Fruit fly (Drosophila melanogaster): ENCODE results near the gene RagA-B.

Gene RagA-B

DNA sequence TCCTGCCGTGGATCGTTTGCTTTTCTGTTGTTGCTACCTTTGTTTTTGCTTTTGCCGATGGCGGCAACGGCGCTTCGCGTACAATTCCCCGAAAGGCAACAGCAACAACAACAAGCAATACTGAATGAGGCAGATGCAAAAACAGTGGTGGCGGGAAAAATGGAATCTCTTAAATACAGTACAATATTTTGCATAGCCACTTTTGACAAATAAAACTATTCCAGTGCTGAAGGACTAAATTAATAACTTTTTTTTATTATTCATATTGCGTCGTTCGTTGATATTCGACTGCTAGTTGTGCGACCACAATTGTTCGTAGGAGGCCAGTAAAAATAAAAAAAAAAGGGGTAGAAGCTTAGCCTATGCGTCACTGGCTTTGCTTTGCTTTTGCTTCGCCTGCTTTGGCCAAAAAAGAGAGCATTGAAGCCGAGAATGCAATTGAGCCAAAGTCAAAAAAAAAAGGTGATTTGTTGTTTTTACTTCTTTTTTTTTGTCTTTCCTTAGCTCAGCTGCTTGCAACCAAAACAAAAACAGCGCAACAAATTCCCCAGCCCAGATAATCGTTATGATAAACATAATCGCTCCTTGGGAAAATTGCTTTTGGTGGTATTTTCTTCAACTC lies 47.8 kb upstream of the RagA-B start (continued):
- TF ChIP-seq pan (optimal IDR thresholded peaks at IDR 0.05): no peak
- peak in 1 of 2 experiments; percentile 93 for TF ChIP-seq pan (GFP tag; optimal IDR thresholded peaks at IDR 0.05 in 1 of 2, IDR thresholded peaks at IDR 0.05 in 1 of 2)
- TF ChIP-seq CG1603 (tag; optimal IDR thresholded peaks at IDR 0.05): peak; percentile 83
- TF ChIP-seq CG4424 (GFP tag; optimal IDR thresholded peaks at IDR 0.05): peak; percentile 85
- TF ChIP-seq CG1233 (GFP tag; optimal IDR thresholded peaks at IDR 0.05): peak; percentile 75
- TF ChIP-seq CG2678 (tag; optimal IDR thresholded peaks at IDR 0.05): peak; percentile 87
- TF ChIP-seq CG8765 (GFP tag; IDR thresholded peaks at IDR 0.05): peak; percentile 47; the same call in 1 of the 2 replicates
- TF ChIP-seq Doc3 (GFP tag; IDR thresholded peaks at IDR 0.05; ENCODE audit: partially characterized antibody): no peak
- peak; percentile 82 for TF ChIP-seq CG6254 (GFP tag; optimal IDR thresholded peaks at IDR 0.05)
- TF ChIP-seq stwl (tag; optimal IDR thresholded peaks at IDR 0.05): no peak
- no peak for TF ChIP-seq CG17912 (GFP tag; optimal IDR thresholded peaks at IDR 0.05)
- peak; percentile 98 for TF ChIP-seq CG11696 (GFP tag; IDR thresholded peaks at IDR 0.05)
- peak in 1 of 2 experiments; percentile 68 for TF ChIP-seq Eip74EF (GFP tag; optimal IDR thresholded peaks at IDR 0.05)
- TF ChIP-seq Bgb (GFP tag; IDR thresholded peaks at IDR 0.05; ENCODE audit: partially characterized antibody): no peak
- TF ChIP-seq BEAF-32 (GFP tag; optimal IDR thresholded peaks at IDR 0.05): no peak
- TF ChIP-seq Stat92E (GFP tag; optimal IDR thresholded peaks at IDR 0.05): peak in 1 of 3 experiments; percentile 95
- peak; percentile 91 for TF ChIP-seq CG34422 (GFP tag; IDR thresholded peaks at IDR 0.05)
- TF ChIP-seq Chrac-16 (GFP tag; optimal IDR thresholded peaks at IDR 0.05): peak; percentile 82
- TF ChIP-seq CTCF (GFP tag; optimal IDR thresholded peaks at IDR 0.05): peak; percentile 40
- peak; percentile 71 for TF ChIP-seq CG11398 (GFP tag; optimal IDR thresholded peaks at IDR 0.05)
- peak; percentile 70 for TF ChIP-seq CG8281 (tag; optimal IDR thresholded peaks at IDR 0.05)
- TF ChIP-seq Atf-2 (GFP tag; optimal IDR thresholded peaks at IDR 0.05): peak; percentile 55
- no peak for TF ChIP-seq lov (optimal IDR thresholded peaks at IDR 0.05)
- peak; percentile 85 for TF ChIP-seq lov (GFP tag; IDR thresholded peaks at IDR 0.05)
- peak; percentile 86 for TF ChIP-seq CG12659 (GFP tag; optimal IDR thresholded peaks at IDR 0.05)
- peak; percentile 81 for TF ChIP-seq CG10654 (GFP tag; optimal IDR thresholded peaks at IDR 0.05)
- TF ChIP-seq zen2 (GFP tag; IDR thresholded peaks at IDR 0.05; ENCODE audit: partially characterized antibody): no peak
- peak; percentile 85 for TF ChIP-seq MBD-R2 (GFP tag; IDR thresholded peaks at IDR 0.05)
- TF ChIP-seq HLH4C (GFP tag; IDR thresholded peaks at IDR 0.05; ENCODE audit: partially characterized antibody): no peak
- peak; percentile 97 for TF ChIP-seq Med (GFP tag)
- no peak for TF ChIP-seq br (optimal IDR thresholded peaks at IDR 0.05)
- TF ChIP-seq p53 (GFP tag; optimal IDR thresholded peaks at IDR 0.05): peak; percentile 18
- TF ChIP-seq CG9437 (GFP tag; optimal IDR thresholded peaks at IDR 0.05): peak; percentile 69
- TF ChIP-seq CG7372 (GFP tag; IDR thresholded peaks at IDR 0.05): peak; percentile 88
- peak; percentile 76 for TF ChIP-seq CG12299 (tag; optimal IDR thresholded peaks at IDR 0.05)
- TF ChIP-seq CG2875 (GFP tag; optimal IDR thresholded peaks at IDR 0.05): peak; percentile 78
- peak; percentile 83 for TF ChIP-seq sens-2 (GFP tag; IDR thresholded peaks at IDR 0.05)
- TF ChIP-seq CG15011 (GFP tag; optimal IDR thresholded peaks at IDR 0.05): peak; percentile 76
- TF ChIP-seq Sin3A (optimal IDR thresholded peaks at IDR 0.05): no peak
- peak; percentile 66 for TF ChIP-seq CG9609 (GFP tag; optimal IDR thresholded peaks at IDR 0.05)
- peak; percentile 74 for TF ChIP-seq Taf1 (GFP tag; IDR thresholded peaks at IDR 0.05)
- TF ChIP-seq ase (GFP tag; IDR thresholded peaks at IDR 0.05): peak; percentile 89
- peak; percentile 53 for TF ChIP-seq CG8290 (GFP tag; optimal IDR thresholded peaks at IDR 0.05)
- TF ChIP-seq CG8290 (tag; optimal IDR thresholded peaks at IDR 0.05): peak in 1 of 2 experiments; percentile 81
- peak; percentile 70 for TF ChIP-seq CG18011 (GFP tag; optimal IDR thresholded peaks at IDR 0.05)
- TF ChIP-seq stc (GFP tag; IDR thresholded peaks at IDR 0.05): peak; percentile 94
- TF ChIP-seq chm (GFP tag; IDR thresholded peaks at IDR 0.05): peak; percentile 88
- peak; percentile 73 for TF ChIP-seq CG6683 (GFP tag; optimal IDR thresholded peaks at IDR 0.05)
- TF ChIP-seq fu2 (GFP tag; optimal IDR thresholded peaks at IDR 0.05): peak; percentile 70
- no peak for TF ChIP-seq prd (optimal IDR thresholded peaks at IDR 0.05)
- peak; percentile 90 for TF ChIP-seq prd (GFP tag; IDR thresholded peaks at IDR 0.05)
- no peak for TF ChIP-seq hth (optimal IDR thresholded peaks at IDR 0.05)
